Worm (Caenorhabditis elegans) whole organism, L2 larva: ENCODE data around the gene ZK488.5.

Experiments used
- C34F6.9 ChIP-seq: fragments of 150-350 bp; optimal IDR thresholded peaks from 2 replicates; lab custom pipeline; 2014; ENCODE audit warnings: missing biosample characterization, missing genetic modification characterization
- F13H6.1 ChIP-seq: sonication (generic microtip); optimal IDR thresholded peaks from 2 replicates; lab custom pipeline; 2016; ENCODE audit warnings: missing genetic modification characterization, missing compliant biosample characterization
- R02D3.7 ChIP-seq: fragments of 150-350 bp; optimal IDR thresholded peaks from 2 replicates; lab custom pipeline; 2014; ENCODE audit warnings: missing biosample characterization, missing genetic modification characterization
- Y55F3AM.14 ChIP-seq: fragments of 200-800 bp; sonication (Bioruptor generic); optimal IDR thresholded peaks from 2 replicates; lab custom pipeline; 2018; ENCODE audit warnings: mild to moderate bottlenecking, missing genetic modification characterization, missing compliant biosample characterization
- ZK546.5 ChIP-seq: sonication (generic microtip); optimal IDR thresholded peaks from 2 replicates; lab custom pipeline; 2017; ENCODE audit warnings: missing biosample characterization, missing genetic modification characterization
- alr-1 ChIP-seq: fragments of 150-350 bp; optimal IDR thresholded peaks from 2 replicates; lab custom pipeline; 2014; ENCODE audit warnings: missing biosample characterization, missing genetic modification characterization
- aly-2 ChIP-seq: fragments of 150-350 bp; optimal IDR thresholded peaks from 2 replicates; lab custom pipeline; 2014; ENCODE audit warnings: missing biosample characterization, missing genetic modification characterization
- ama-1 ChIP-seq: fragments of 150-350 bp; optimal IDR thresholded peaks from 2 replicates; lab custom pipeline; 2018; ENCODE audit warnings: inconsistent platforms
- blmp-1 ChIP-seq: sonication (generic microtip); optimal IDR thresholded peaks from 2 replicates; lab custom pipeline; 2017; ENCODE audit warnings: missing genetic modification characterization, mild to moderate bottlenecking, missing compliant biosample characterization, antibody characterized with exemption, moderate library complexity; ENCODE audit not compliant: insufficient read depth
- ceh-16 ChIP-seq: fragments of 150-350 bp; optimal IDR thresholded peaks from 2 replicates; lab custom pipeline; 2014; ENCODE audit warnings: missing biosample characterization, missing genetic modification characterization
- ceh-82 ChIP-seq: fragments of 150-350 bp; optimal IDR thresholded peaks from 2 replicates; lab custom pipeline; 2014; ENCODE audit warnings: missing biosample characterization, missing genetic modification characterization
- crh-2 ChIP-seq: sonication (generic microtip); optimal IDR thresholded peaks from 2 replicates; lab custom pipeline; 2017; ENCODE audit warnings: missing biosample characterization, missing genetic modification characterization
- dmd-4 ChIP-seq: sonication (generic microtip); optimal IDR thresholded peaks from 2 replicates; lab custom pipeline; 2017; ENCODE audit warnings: missing biosample characterization, missing genetic modification characterization
- egl-27 ChIP-seq: sonication (generic microtip); optimal IDR thresholded peaks from 3 replicates; lab custom pipeline; 2017; ENCODE audit warnings: missing biosample characterization, missing genetic modification reagents, missing genetic modification characterization
- elt-1 ChIP-seq: fragments of 150-350 bp; optimal IDR thresholded peaks from 2 replicates; lab custom pipeline; 2014; ENCODE audit warnings: missing biosample characterization, missing genetic modification characterization
- elt-3 ChIP-seq: sonication (generic microtip); optimal IDR thresholded peaks from 2 replicates; lab custom pipeline; 2017; ENCODE audit warnings: missing biosample characterization, missing genetic modification characterization
- fos-1 ChIP-seq: fragments of 150-350 bp; optimal IDR thresholded peaks from 2 replicates; lab custom pipeline; 2014; ENCODE audit warnings: missing biosample characterization, missing genetic modification characterization
- gmeb-1 ChIP-seq: fragments of 150-350 bp; optimal IDR thresholded peaks from 2 replicates; lab custom pipeline; 2014; ENCODE audit warnings: missing biosample characterization, missing genetic modification characterization
- lin-11 ChIP-seq: fragments of 150-350 bp; sonication (generic microtip); optimal IDR thresholded peaks from 2 replicates; lab custom pipeline; 2014; ENCODE audit warnings: missing biosample characterization, missing genetic modification characterization, inconsistent platforms, mixed read lengths
- lin-13 ChIP-seq: fragments of 150-350 bp; optimal IDR thresholded peaks from 2 replicates; lab custom pipeline; 2014; ENCODE audit warnings: missing biosample characterization, missing genetic modification reagents, missing genetic modification characterization
- lin-39 ChIP-seq: fragments of 150-350 bp; optimal IDR thresholded peaks from 2 replicates; lab custom pipeline; 2014; ENCODE audit warnings: missing biosample characterization, missing genetic modification reagents, missing genetic modification characterization
- lsy-2 ChIP-seq, 2 experiments: fragments of 150-350 bp in 1 of 2; sonication (generic microtip) in 1 of 2; optimal IDR thresholded peaks; 2 replicates each; lab custom pipeline; 2014 to 2017; ENCODE audit warnings: missing biosample characterization in 2 of 2, missing genetic modification characterization in 2 of 2
- mab-5 ChIP-seq: fragments of 150-350 bp; optimal IDR thresholded peaks from 2 replicates; lab custom pipeline; 2014; ENCODE audit warnings: missing biosample characterization, missing genetic modification characterization
- mbf-1 ChIP-seq: sonication (generic microtip); optimal IDR thresholded peaks from 2 replicates; lab custom pipeline; 2017; ENCODE audit warnings: missing biosample characterization, missing genetic modification characterization
- mdl-1 ChIP-seq, 2 experiments: fragments of 150-350 bp in 1 of 2; sonication (generic microtip) in 1 of 2; optimal IDR thresholded peaks; 2 replicates each; lab custom pipeline; 2017; ENCODE audit warnings: missing biosample characterization in 2 of 2, missing genetic modification characterization in 2 of 2
- nhr-10 ChIP-seq: sonication (generic microtip); optimal IDR thresholded peaks from 2 replicates; lab custom pipeline; 2017; ENCODE audit warnings: missing biosample characterization, missing genetic modification characterization
- nhr-11 ChIP-seq: fragments of 150-350 bp; optimal IDR thresholded peaks from 2 replicates; lab custom pipeline; 2014; ENCODE audit warnings: missing biosample characterization, missing genetic modification characterization
- nhr-12 ChIP-seq: fragments of 150-350 bp; optimal IDR thresholded peaks from 2 replicates; lab custom pipeline; 2014; ENCODE audit warnings: missing biosample characterization, missing genetic modification characterization
- nhr-129 ChIP-seq: fragments of 150-350 bp; optimal IDR thresholded peaks from 2 replicates; lab custom pipeline; 2014; ENCODE audit warnings: missing biosample characterization, missing genetic modification characterization
- nhr-21 ChIP-seq: fragments of 150-350 bp; optimal IDR thresholded peaks from 2 replicates; lab custom pipeline; 2014; ENCODE audit warnings: missing biosample characterization, missing genetic modification characterization
- nhr-23 ChIP-seq: fragments of 150-350 bp; optimal IDR thresholded peaks from 2 replicates; lab custom pipeline; 2014; ENCODE audit warnings: missing biosample characterization, missing genetic modification reagents, missing genetic modification characterization
- nhr-237 ChIP-seq: fragments of 150-350 bp; optimal IDR thresholded peaks from 2 replicates; lab custom pipeline; 2014; ENCODE audit warnings: missing biosample characterization, missing genetic modification characterization
- nhr-25 ChIP-seq: fragments of 150-350 bp; sonication (generic microtip); optimal IDR thresholded peaks from 3 replicates; lab custom pipeline; 2014; ENCODE audit warnings: missing biosample characterization, missing genetic modification characterization
- nhr-6 ChIP-seq: fragments of 150-350 bp; optimal IDR thresholded peaks from 2 replicates; lab custom pipeline; 2014; ENCODE audit warnings: missing biosample characterization, missing genetic modification characterization
- nhr-77 ChIP-seq: fragments of 150-350 bp; optimal IDR thresholded peaks from 2 replicates; lab custom pipeline; 2014; ENCODE audit warnings: missing biosample characterization, missing genetic modification characterization
- peb-1 ChIP-seq: fragments of 150-350 bp; optimal IDR thresholded peaks from 2 replicates; lab custom pipeline; 2014; ENCODE audit warnings: missing biosample characterization, missing genetic modification characterization
- sem-4 ChIP-seq: fragments of 150-350 bp; optimal IDR thresholded peaks from 2 replicates; lab custom pipeline; 2014; ENCODE audit warnings: missing biosample characterization, missing genetic modification reagents, missing genetic modification characterization
- skn-1 ChIP-seq: sonication (generic microtip); optimal IDR thresholded peaks from 2 replicates; lab custom pipeline; 2017; ENCODE audit warnings: missing biosample characterization, missing genetic modification characterization
- sma-3 ChIP-seq: sonication (generic microtip); optimal IDR thresholded peaks from 2 replicates; lab custom pipeline; 2016; ENCODE audit warnings: missing genetic modification reagents, missing genetic modification characterization, missing compliant biosample characterization
- sma-9 ChIP-seq, 2 experiments: fragments of 150-350 bp in 1 of 2; sonication (generic microtip) in 1 of 2; optimal IDR thresholded peaks; 2 replicates each; lab custom pipeline; 2014 to 2016; ENCODE audit warnings: missing genetic modification characterization in 2 of 2, mild to moderate bottlenecking in 1 of 2, missing biosample characterization in 1 of 2, missing compliant biosample characterization in 1 of 2, missing genetic modification reagents in 1 of 2, moderate library complexity in 1 of 2
- snpc-4 ChIP-seq: fragments of 150-350 bp; optimal IDR thresholded peaks from 2 replicates; lab custom pipeline; 2014; ENCODE audit warnings: missing biosample characterization, missing genetic modification characterization
- unc-39 ChIP-seq: fragments of 150-350 bp; optimal IDR thresholded peaks from 2 replicates; lab custom pipeline; 2014; ENCODE audit warnings: missing biosample characterization, missing genetic modification characterization
- unc-55 ChIP-seq: fragments of 150-350 bp; sonication (generic microtip); optimal IDR thresholded peaks from 3 replicates; lab custom pipeline; 2014; ENCODE audit warnings: missing biosample characterization, missing genetic modification reagents, missing genetic modification characterization
- unc-62 ChIP-seq: fragments of 150-350 bp; optimal IDR thresholded peaks from 2 replicates; lab custom pipeline; 2014; ENCODE audit warnings: missing biosample characterization, missing genetic modification reagents, missing genetic modification characterization
- zag-1 ChIP-seq: fragments of 150-350 bp; optimal IDR thresholded peaks from 2 replicates; lab custom pipeline; 2014; ENCODE audit warnings: missing biosample characterization, missing genetic modification characterization
- ztf-1 ChIP-seq: fragments of 200-800 bp; sonication (Bioruptor generic); conservative IDR thresholded peaks from 2 replicates; pipeline ENCODE4 v1.3.6; 2022; ENCODE audit warnings: missing genetic modification characterization, missing compliant biosample characterization
- ztf-11 ChIP-seq: sonication (generic microtip); optimal IDR thresholded peaks from 2 replicates; lab custom pipeline; 2017; ENCODE audit warnings: missing biosample characterization, missing genetic modification characterization
- ztf-4 ChIP-seq: fragments of 150-350 bp; optimal IDR thresholded peaks from 2 replicates; lab custom pipeline; 2014; ENCODE audit warnings: missing biosample characterization, missing genetic modification characterization

Gene ZK488.5

DNA sequence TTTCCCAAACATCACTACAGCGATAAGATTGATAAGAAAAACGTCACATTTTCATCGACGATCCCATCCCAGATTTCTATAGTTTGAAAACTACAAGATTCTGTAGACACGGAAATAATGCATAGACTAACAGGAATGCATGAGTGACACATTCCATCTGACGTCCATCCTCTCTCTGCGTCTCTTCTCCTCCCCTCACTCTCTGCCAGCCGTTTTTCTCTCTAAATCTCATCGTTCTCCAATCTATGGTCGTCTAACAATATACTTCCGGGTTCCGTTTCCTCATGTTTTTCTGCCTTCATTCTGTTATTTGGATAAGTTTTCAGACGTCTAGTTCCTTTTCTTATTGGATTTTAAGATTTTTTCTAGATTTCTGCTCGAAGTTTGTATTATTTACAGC lies 26.0 kb downstream of the ZK488.5 start, which contains the start of gene F48G7.4:
Gene F48G7.4, plus strand, starts transcription at position 400 of the 400 bp plus-strand sequence.
- TF ChIP-seq mab-5 (tag; lab: Kevin White, UChicago) = peak; percentile 8
- TF ChIP-seq lin-13 (GFP tag; lab: Kevin White, UChicago) = peak; percentile 44
- TF ChIP-seq unc-55 (GFP tag; lab: Kevin White, UChicago) = peak; percentile 92
- no peak for TF ChIP-seq elt-1 (tag; lab: Kevin White, UChicago)
- no peak for TF ChIP-seq lin-11
- no peak for TF ChIP-seq unc-39 (tag; lab: Kevin White, UChicago)
- no peak for TF ChIP-seq peb-1
- TF ChIP-seq unc-62 = peak; percentile 58
- peak; percentile 82 for TF ChIP-seq egl-27 (tag; lab: Kevin White, UChicago)
- peak; percentile 79 for TF ChIP-seq fos-1 (tag; lab: Kevin White, UChicago)
- no peak for TF ChIP-seq ama-1
- TF ChIP-seq ztf-4 (tag; lab: Kevin White, UChicago) = peak; percentile 25
- no peak for TF ChIP-seq ceh-16 (tag; lab: Kevin White, UChicago)
- TF ChIP-seq Y55F3AM.14 (GFP tag; lab: Kevin White, UChicago) = peak; percentile 68
- no peak for TF ChIP-seq elt-3 (tag; lab: Kevin White, UChicago)
- TF ChIP-seq nhr-11 (tag; lab: Kevin White, UChicago) = no peak
- TF ChIP-seq nhr-21 = peak; percentile 53
- peak; percentile 8 for TF ChIP-seq gmeb-1 (tag; lab: Kevin White, UChicago)
- TF ChIP-seq nhr-237 = no peak
- TF ChIP-seq zag-1 (tag; lab: Kevin White, UChicago) = peak; percentile 84
- TF ChIP-seq lsy-2 (tag; optimal IDR thresholded peaks at IDR 0.05; lab: Kevin White, UChicago) = peak in 1 of 2 experiments; percentile 83
- no peak for TF ChIP-seq mbf-1 (tag; lab: Kevin White, UChicago)
- TF ChIP-seq lin-39 (tag; lab: Kevin White, UChicago) = no peak
- peak; percentile 67 for TF ChIP-seq nhr-129
- no peak for TF ChIP-seq nhr-23 (tag; lab: Kevin White, UChicago)
- no peak for TF ChIP-seq blmp-1 (tag; lab: Kevin White, UChicago)
- TF ChIP-seq R02D3.7 (tag; lab: Kevin White, UChicago) = no peak
- no peak for TF ChIP-seq dmd-4 (tag; lab: Kevin White, UChicago)
- peak; percentile 67 for TF ChIP-seq crh-2 (tag; lab: Kevin White, UChicago)
- TF ChIP-seq mdl-1 (tag; optimal IDR thresholded peaks at IDR 0.05; lab: Kevin White, UChicago) = peak; percentile 32 to 50
- TF ChIP-seq nhr-6 (tag; lab: Kevin White, UChicago) = peak; percentile 87
- peak; percentile 1 for TF ChIP-seq sma-3 (GFP tag; lab: Kevin White, UChicago)
- TF ChIP-seq alr-1 = no peak
- TF ChIP-seq ztf-11 (tag; lab: Kevin White, UChicago) = no peak
- no peak for TF ChIP-seq skn-1 (tag; lab: Kevin White, UChicago)
- TF ChIP-seq nhr-12 (tag; lab: Kevin White, UChicago) = no peak
- no peak for TF ChIP-seq nhr-10 (tag; lab: Kevin White, UChicago)
- TF ChIP-seq sma-9 (GFP tag; optimal IDR thresholded peaks at IDR 0.05; lab: Kevin White, UChicago) = peak; percentile 91
- TF ChIP-seq sma-9 (tag; optimal IDR thresholded peaks at IDR 0.05; lab: Kevin White, UChicago) = no peak
- no peak for TF ChIP-seq ceh-82 (tag; lab: Kevin White, UChicago)
- peak; percentile 32 for TF ChIP-seq snpc-4 (tag; lab: Kevin White, UChicago)
- TF ChIP-seq C34F6.9 (tag; lab: Kevin White, UChicago) = peak; percentile 88
- peak; percentile 51 for TF ChIP-seq sem-4 (tag; lab: Kevin White, UChicago)
- TF ChIP-seq ztf-1 (GFP tag; lab: Robert Waterston, UW) = no peak
- no peak for TF ChIP-seq aly-2 (tag; lab: Kevin White, UChicago)
- peak; percentile 74 for TF ChIP-seq F13H6.1
- TF ChIP-seq nhr-77 (tag; lab: Kevin White, UChicago) = no peak
- TF ChIP-seq ZK546.5 (tag; lab: Kevin White, UChicago) = no peak
- peak; percentile 51 for TF ChIP-seq nhr-25 (tag; lab: Kevin White, UChicago)
